Fruit fly (Drosophila melanogaster) whole organism, embryonic: ENCODE results near the gene Ppcs.

Source experiments
- BEAF-32 ChIP-seq: fragments of 200-800 bp; sonication (Bioruptor generic); optimal IDR thresholded peaks from 3 replicates; lab custom pipeline; 2017; ENCODE audit warnings: missing biosample characterization, missing genetic modification characterization, mild to moderate bottlenecking, moderate library complexity, missing genetic modification reagents
- CG10462 ChIP-seq: fragments of 200-800 bp; sonication (Bioruptor generic); optimal IDR thresholded peaks from 2 replicates; lab custom pipeline; 2016; ENCODE audit warnings: missing biosample characterization, missing genetic modification characterization
- CG11398 ChIP-seq: fragments of 200-800 bp; sonication (Bioruptor generic); optimal IDR thresholded peaks from 2 replicates; lab custom pipeline; 2016; ENCODE audit warnings: missing biosample characterization, missing genetic modification characterization
- CG12942 ChIP-seq: fragments of 200-800 bp; sonication (Bioruptor generic); optimal IDR thresholded peaks from 3 replicates; lab custom pipeline; 2016; ENCODE audit warnings: missing biosample characterization, missing genetic modification characterization
- CG15696 ChIP-seq: fragments of 200-800 bp; sonication (Bioruptor generic); optimal IDR thresholded peaks from 2 replicates; lab custom pipeline; 2019; ENCODE audit warnings: missing biosample characterization, mild to moderate bottlenecking, missing genetic modification characterization, moderate library complexity
- CG16779 ChIP-seq: fragments of 200-800 bp; sonication (Bioruptor generic); IDR thresholded peaks from 2 replicates; pipeline ENCODE4 v1.3.6; 2022; ENCODE audit warnings: missing biosample characterization, missing genetic modification characterization
- CG17612 ChIP-seq: fragments of 200-800 bp; sonication (Bioruptor generic); IDR thresholded peaks from 2 replicates; pipeline ENCODE4 v1.3.6; 2022; ENCODE audit warnings: missing biosample characterization, missing genetic modification characterization
- CG17912 ChIP-seq: fragments of 200-800 bp; sonication (Bioruptor generic); optimal IDR thresholded peaks from 2 replicates; lab custom pipeline; 2018; ENCODE audit warnings: missing biosample characterization, mild to moderate bottlenecking, missing genetic modification characterization
- CG31441 ChIP-seq: fragments of 200-800 bp; sonication (Bioruptor generic); IDR thresholded peaks from 2 replicates; pipeline ENCODE4 v1.3.6; 2022; ENCODE audit warnings: missing biosample characterization, missing genetic modification characterization
- CG32772 ChIP-seq: fragments of 200-800 bp; sonication (Bioruptor generic); IDR thresholded peaks from 2 replicates; pipeline ENCODE4 v1.3.6; 2022; ENCODE audit warnings: missing biosample characterization, missing genetic modification characterization
- CG33213 ChIP-seq: fragments of 200-800 bp; sonication (Bioruptor generic); optimal IDR thresholded peaks from 3 replicates; lab custom pipeline; 2016; ENCODE audit warnings: missing biosample characterization, missing genetic modification characterization
- CG4360 ChIP-seq: fragments of 200-800 bp; sonication (Bioruptor generic); IDR thresholded peaks from 2 replicates; pipeline ENCODE4 v1.3.6; 2022; ENCODE audit warnings: missing biosample characterization, missing genetic modification characterization
- CG6689 ChIP-seq: fragments of 200-800 bp; sonication (Bioruptor generic); IDR thresholded peaks from 2 replicates; pipeline ENCODE4 v1.3.6; 2022; ENCODE audit warnings: missing biosample characterization, missing genetic modification characterization
- CG6765 ChIP-seq: fragments of 200-800 bp; sonication (Bioruptor generic); optimal IDR thresholded peaks from 3 replicates; lab custom pipeline; 2017; ENCODE audit warnings: missing biosample characterization, mild to moderate bottlenecking, missing genetic modification characterization
- CG7745 ChIP-seq: fragments of 200-800 bp; sonication (Bioruptor generic); optimal IDR thresholded peaks from 2 replicates; lab custom pipeline; 2018; ENCODE audit warnings: missing biosample characterization, mild to moderate bottlenecking, missing genetic modification characterization, moderate library complexity
- CG7987 ChIP-seq: fragments of 200-800 bp; sonication (Bioruptor generic); optimal IDR thresholded peaks from 2 replicates; lab custom pipeline; 2018; ENCODE audit warnings: missing biosample characterization, mild to moderate bottlenecking, missing genetic modification characterization, moderate library complexity
- CG9797 ChIP-seq: fragments of 200-800 bp; sonication (Bioruptor generic); optimal IDR thresholded peaks from 3 replicates; lab custom pipeline; 2018; ENCODE audit warnings: missing biosample characterization, mild to moderate bottlenecking, missing genetic modification characterization
- CTCF ChIP-seq: fragments of 200-800 bp; sonication (Bioruptor generic); optimal IDR thresholded peaks from 2 replicates; lab custom pipeline; 2017; ENCODE audit warnings: missing biosample characterization, mild to moderate bottlenecking, missing genetic modification characterization, moderate library complexity
- Dip3 ChIP-seq: fragments of 200-800 bp; sonication (Bioruptor generic); optimal IDR thresholded peaks from 3 replicates; lab custom pipeline; 2016; ENCODE audit warnings: missing biosample characterization, missing genetic modification characterization
- Doc2 ChIP-seq: fragments of 200-800 bp; sonication (Bioruptor generic); IDR thresholded peaks from 2 replicates; pipeline ENCODE4 v1.3.6; 2022; ENCODE audit warnings: missing biosample characterization, missing genetic modification characterization
- Doc3 ChIP-seq: fragments of 200-800 bp; sonication (Bioruptor generic); IDR thresholded peaks from 3 replicates; pipeline ENCODE4 v1.3.6; 2022; ENCODE audit warnings: missing biosample characterization, missing genetic modification characterization; ENCODE audit not compliant: partially characterized antibody
- Elba2 ChIP-seq: fragments of 200-800 bp; sonication (Bioruptor generic); optimal IDR thresholded peaks from 3 replicates; lab custom pipeline; 2016; ENCODE audit warnings: missing biosample characterization, missing genetic modification characterization
- Nf-YB ChIP-seq: fragments of 200-800 bp; sonication (Bioruptor generic); optimal IDR thresholded peaks from 3 replicates; lab custom pipeline; 2019; ENCODE audit warnings: missing biosample characterization, mild to moderate bottlenecking, missing genetic modification characterization, moderate library complexity
- Opbp ChIP-seq: fragments of 200-800 bp; sonication (Bioruptor generic); IDR thresholded peaks from 3 replicates; pipeline ENCODE4 v1.3.6; 2022; ENCODE audit warnings: missing biosample characterization, missing genetic modification characterization; ENCODE audit not compliant: partially characterized antibody
- Rfx ChIP-seq: fragments of 200-800 bp; sonication (Bioruptor generic); IDR thresholded peaks from 2 replicates; pipeline ENCODE4 v1.3.6; 2022; ENCODE audit warnings: missing biosample characterization, missing genetic modification characterization
- Sox100B ChIP-seq: fragments of 200-800 bp; sonication (Bioruptor generic); optimal IDR thresholded peaks from 3 replicates; lab custom pipeline; 2018; ENCODE audit warnings: missing biosample characterization, mild to moderate bottlenecking, missing genetic modification characterization
- ab ChIP-seq: fragments of 200-800 bp; sonication (Bioruptor generic); optimal IDR thresholded peaks from 2 replicates; lab custom pipeline; 2016; ENCODE audit warnings: missing biosample characterization, missing genetic modification characterization
- bcd ChIP-seq: fragments of 200-800 bp; sonication (Bioruptor generic); optimal IDR thresholded peaks from 2 replicates; lab custom pipeline; 2017; ENCODE audit warnings: missing biosample characterization, mild to moderate bottlenecking, missing genetic modification characterization
- cas ChIP-seq: fragments of 200-800 bp; sonication (Bioruptor generic); IDR thresholded peaks from 2 replicates; pipeline ENCODE4 v1.3.6; 2022; ENCODE audit warnings: missing biosample characterization, missing genetic modification characterization
- caup ChIP-seq: fragments of 200-800 bp; sonication (Bioruptor generic); optimal IDR thresholded peaks from 3 replicates; lab custom pipeline; 2017; ENCODE audit warnings: missing biosample characterization, mild to moderate bottlenecking, missing genetic modification characterization, moderate library complexity; ENCODE audit not compliant: severe bottlenecking
- chm ChIP-seq: fragments of 200-800 bp; sonication (Bioruptor generic); IDR thresholded peaks from 2 replicates; pipeline ENCODE4 v1.3.6; 2022; ENCODE audit warnings: missing biosample characterization, missing genetic modification characterization
- corto ChIP-seq: fragments of 200-800 bp; sonication (Bioruptor generic); optimal IDR thresholded peaks from 2 replicates; lab custom pipeline; 2016; ENCODE audit warnings: missing biosample characterization, mild to moderate bottlenecking, missing genetic modification characterization, moderate library complexity
- croc ChIP-seq: fragments of 200-800 bp; sonication (Bioruptor generic); conservative IDR thresholded peaks from 3 replicates; pipeline ENCODE4 v1.3.6; 2022; ENCODE audit warnings: missing biosample characterization, missing genetic modification characterization
- crol ChIP-seq: fragments of 200-800 bp; sonication (Bioruptor generic); IDR thresholded peaks from 2 replicates; pipeline ENCODE4 v1.3.6; 2022; ENCODE audit warnings: missing biosample characterization, missing genetic modification characterization
- dati ChIP-seq: fragments of 200-800 bp; sonication (Bioruptor generic); IDR thresholded peaks from 2 replicates; pipeline ENCODE4 v1.3.6; 2022; ENCODE audit warnings: missing biosample characterization, missing genetic modification characterization
- dm ChIP-seq: fragments of 200-800 bp; sonication (Bioruptor generic); optimal IDR thresholded peaks from 3 replicates; lab custom pipeline; 2016; ENCODE audit warnings: missing biosample characterization, missing genetic modification characterization
- dmrt11E ChIP-seq: fragments of 200-800 bp; sonication (Bioruptor generic); optimal IDR thresholded peaks from 3 replicates; lab custom pipeline; 2018; ENCODE audit warnings: missing biosample characterization, mild to moderate bottlenecking, missing genetic modification characterization, moderate library complexity
- en ChIP-seq: fragments of 200-800 bp; sonication (Bioruptor generic); optimal IDR thresholded peaks from 2 replicates; lab custom pipeline; 2016; ENCODE audit warnings: missing biosample characterization, missing genetic modification characterization
- fru ChIP-seq: fragments of >200 bp; optimal IDR thresholded peaks from 2 replicates; lab custom pipeline; 2017
- gcm ChIP-seq: fragments of 200-800 bp; sonication (Bioruptor generic); optimal IDR thresholded peaks from 2 replicates; lab custom pipeline; 2019; ENCODE audit warnings: missing biosample characterization, mild to moderate bottlenecking, missing genetic modification characterization, moderate library complexity
- grn ChIP-seq: fragments of 200-800 bp; sonication (Bioruptor generic); optimal IDR thresholded peaks from 3 replicates; lab custom pipeline; 2017; ENCODE audit warnings: missing biosample characterization, missing genetic modification characterization
- hth ChIP-seq: fragments of >200 bp; optimal IDR thresholded peaks from 2 replicates; lab custom pipeline; 2017; ENCODE audit warnings: inconsistent platforms
- kah ChIP-seq: fragments of 200-800 bp; sonication (Bioruptor generic); optimal IDR thresholded peaks from 2 replicates; lab custom pipeline; 2018; ENCODE audit warnings: missing biosample characterization, mild to moderate bottlenecking, missing genetic modification characterization
- lilli ChIP-seq: fragments of 200-800 bp; sonication (Bioruptor generic); optimal IDR thresholded peaks from 3 replicates; lab custom pipeline; 2016; ENCODE audit warnings: missing biosample characterization, missing genetic modification characterization
- pum ChIP-seq: fragments of 200-800 bp; sonication (Bioruptor generic); optimal IDR thresholded peaks from 2 replicates; lab custom pipeline; 2016; ENCODE audit warnings: missing biosample characterization, missing genetic modification characterization
- repo ChIP-seq: fragments of 200-800 bp; sonication (Bioruptor generic); optimal IDR thresholded peaks from 2 replicates; lab custom pipeline; 2016; ENCODE audit warnings: missing biosample characterization, missing genetic modification characterization
- sens ChIP-seq: fragments of 200-800 bp; sonication (Bioruptor generic); peaks from one replicate; lab custom pipeline; 2016; ENCODE audit warnings: missing biosample characterization, missing genetic modification characterization
- ssp ChIP-seq: fragments of 200-800 bp; sonication (Bioruptor generic); IDR thresholded peaks from 2 replicates; pipeline ENCODE4 v1.3.6; 2022; ENCODE audit warnings: missing biosample characterization, missing genetic modification characterization
- stwl ChIP-seq: fragments of 200-800 bp; sonication (Bioruptor generic); optimal IDR thresholded peaks from 3 replicates; lab custom pipeline; 2018; ENCODE audit warnings: missing biosample characterization, mild to moderate bottlenecking, missing genetic modification characterization, moderate library complexity
- usp ChIP-seq: fragments of >200 bp; optimal IDR thresholded peaks from 2 replicates; lab custom pipeline; 2017; ENCODE audit warnings: missing biosample characterization, missing genetic modification characterization
- zen2 ChIP-seq: fragments of 200-800 bp; sonication (Bioruptor generic); IDR thresholded peaks from 3 replicates; pipeline ENCODE4 v1.3.6; 2022; ENCODE audit warnings: missing biosample characterization, missing genetic modification characterization; ENCODE audit not compliant: partially characterized antibody
- zfh1 ChIP-seq: fragments of 200-800 bp; sonication (Bioruptor generic); IDR thresholded peaks from 3 replicates; pipeline ENCODE4 v1.3.6; 2022; ENCODE audit warnings: missing biosample characterization, missing genetic modification characterization

Ppcs gene

DNA sequence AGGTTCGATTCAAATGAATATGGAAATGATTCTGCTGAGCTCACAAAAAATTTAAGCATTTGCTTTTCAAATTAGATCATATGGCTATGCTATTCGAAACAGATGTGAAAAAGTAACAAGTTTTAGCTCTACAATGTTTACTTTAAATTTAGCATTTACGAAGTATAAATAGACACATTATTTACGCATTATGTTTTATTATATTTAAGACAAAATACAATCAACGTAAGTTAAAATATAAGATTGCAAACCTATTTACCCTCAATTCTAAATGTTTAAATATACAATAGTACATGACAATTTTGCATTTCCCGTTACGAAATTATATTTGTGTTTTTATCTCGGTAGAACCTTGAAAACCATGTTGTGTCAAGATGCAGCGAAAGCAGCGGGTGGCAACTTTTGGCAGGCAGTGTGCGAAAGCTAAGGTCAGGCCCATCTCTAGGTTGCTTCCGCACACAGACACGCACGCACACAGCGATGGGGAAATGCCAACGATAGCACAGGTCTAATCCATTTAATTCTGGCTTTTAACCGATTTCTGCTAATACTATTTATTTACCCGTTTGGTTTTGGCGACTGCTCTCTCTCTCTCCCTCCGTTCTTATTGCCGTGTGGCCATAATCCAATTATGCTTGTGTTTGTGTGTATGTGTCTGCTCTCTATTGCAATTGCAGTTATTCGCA lies 54.4 kb downstream of the Ppcs start (continued):
- TF ChIP-seq Nf-YB (GFP tag; lab: Kevin White, UChicago) (no peak), croc (GFP tag; lab: Robert Waterston, UW) (no peak), CG33213 (GFP tag; lab: Kevin White, UChicago) (no peak), CG7745 (tag; lab: Kevin White, UChicago) (no peak), Sox100B (peak; percentile 54), usp (GFP tag; lab: Kevin White, UChicago) (no peak), pum (GFP tag; lab: Kevin White, UChicago) (peak; percentile 21), CG32772 (GFP tag; lab: Robert Waterston, UW) (no peak; the same call in 1 of the 2 replicates), Opbp (GFP tag; lab: Robert Waterston, UW) (peak; percentile 33; the same call in 1 of the 3 replicates), CG6765 (no peak), kah (GFP tag; lab: Kevin White, UChicago) (no peak), dm (GFP tag; lab: Kevin White, UChicago) (no peak), sens (GFP tag; lab: Kevin White, UChicago) (peak; percentile 81), en (no peak), zfh1 (GFP tag; lab: Robert Waterston, UW) (0 out of 3 replicates have a peak, but pooled peaks have one; percentile 3), chm (GFP tag; lab: Robert Waterston, UW) (peak; percentile 56; the same call in 1 of the 2 replicates), stwl (no peak), cas (GFP tag; lab: Robert Waterston, UW) (no peak), ab (GFP tag; lab: Kevin White, UChicago) (no peak), grn (GFP tag; lab: Kevin White, UChicago) (no peak), CG6689 (GFP tag; lab: Robert Waterston, UW) (no peak), CG9797 (GFP tag; lab: Kevin White, UChicago) (no peak), caup (GFP tag; lab: Kevin White, UChicago) (no peak), CG7987 (GFP tag; lab: Kevin White, UChicago) (no peak), CG17912 (GFP tag; lab: Kevin White, UChicago) (no peak), fru (lab: Kevin White, UChicago) (no peak), dati (GFP tag; lab: Robert Waterston, UW) (no peak), Doc3 (GFP tag; lab: Robert Waterston, UW) (no peak), gcm (GFP tag; lab: Kevin White, UChicago) (no peak), CG17612 (GFP tag; lab: Robert Waterston, UW) (no peak), hth (lab: Kevin White, UChicago) (no peak), lilli (GFP tag; lab: Kevin White, UChicago) (no peak), Dip3 (no peak), zen2 (GFP tag; lab: Robert Waterston, UW) (no peak), CG4360 (GFP tag; lab: Robert Waterston, UW) (no peak), dmrt11E (tag; lab: Kevin White, UChicago) (no peak), CG10462 (no peak), CG16779 (GFP tag; lab: Robert Waterston, UW) (no peak), BEAF-32 (GFP tag; lab: Kevin White, UChicago) (peak; percentile 42), bcd (GFP tag; lab: Kevin White, UChicago) (peak; percentile 25), CTCF (GFP tag; lab: Kevin White, UChicago) (no peak), Elba2 (GFP tag; lab: Kevin White, UChicago) (peak; percentile 85), CG31441 (GFP tag; lab: Robert Waterston, UW) (no peak), CG15696 (tag; lab: Kevin White, UChicago) (no peak), repo (GFP tag; lab: Kevin White, UChicago) (no peak), Doc2 (no peak), Rfx (GFP tag; lab: Robert Waterston, UW) (no peak), corto (GFP tag; lab: Kevin White, UChicago) (no peak), CG11398 (GFP tag; lab: Kevin White, UChicago) (no peak), ssp (no peak), crol (no peak), CG12942 (GFP tag; lab: Kevin White, UChicago) (no peak)
